Fruit fly (Drosophila melanogaster): ENCODE data around the gene CG46466.
A peak's percentile ranks its signal among the peaks of the same experiment; 100 is the strongest.

The CG46466 gene

dm6 chr4:696638-697037 lies 33.7 kb upstream of the CG46466 start (continued):
- TF ChIP-seq toy (GFP tag; IDR thresholded peaks at IDR 0.05) (no peak), Pdp1 (GFP tag; optimal IDR thresholded peaks at IDR 0.05) (peak; percentile 44 to 99), oc (tag; optimal IDR thresholded peaks at IDR 0.05) (no peak), CG8290 (GFP tag; optimal IDR thresholded peaks at IDR 0.05) (peak; percentile 60), CG8290 (tag; optimal IDR thresholded peaks at IDR 0.05) (peak in 1 of 2 experiments; percentile 79), CG1024 (GFP tag; IDR thresholded peaks at IDR 0.05) (peak; percentile 95), CG11085 (GFP tag; IDR thresholded peaks at IDR 0.05) (no peak), CG9609 (GFP tag; optimal IDR thresholded peaks at IDR 0.05) (peak; percentile 29), sob (GFP tag; IDR thresholded peaks at IDR 0.05) (no peak; the same call in 1 of the 2 replicates), ERR (GFP tag; optimal IDR thresholded peaks at IDR 0.05) (peak; percentile 33), CG15073 (GFP tag; optimal IDR thresholded peaks at IDR 0.05) (no peak), CG30020 (tag; optimal IDR thresholded peaks at IDR 0.05) (peak; percentile 98), HLHmδ (GFP tag; optimal IDR thresholded peaks at IDR 0.05) (no peak), CG10209 (GFP tag; optimal IDR thresholded peaks at IDR 0.05) (no peak), nmo (GFP tag; optimal IDR thresholded peaks at IDR 0.05) (no peak), Doc3 (GFP tag; IDR thresholded peaks at IDR 0.05; ENCODE audit: partially characterized antibody) (peak; percentile 92), CG15601 (tag; optimal IDR thresholded peaks at IDR 0.05) (no peak), CG10274 (GFP tag; optimal IDR thresholded peaks at IDR 0.05) (no peak), danr (GFP tag; IDR thresholded peaks at IDR 0.05) (no peak), CG1647 (GFP tag; optimal IDR thresholded peaks at IDR 0.05) (no peak), tgo (GFP tag; IDR thresholded peaks at IDR 0.05) (no peak; the same call in 2 of the 3 replicates), Atf6 (GFP tag; IDR thresholded peaks at IDR 0.05) (no peak; the same call in 1 of the 2 replicates), CG8388 (GFP tag; optimal IDR thresholded peaks at IDR 0.05) (peak; percentile 12), unpg (GFP tag; optimal IDR thresholded peaks at IDR 0.05) (peak; percentile 1), Ets65A (GFP tag) (no peak), az2 (GFP tag; optimal IDR thresholded peaks at IDR 0.05) (peak; percentile 13), zfh1 (GFP tag; IDR thresholded peaks at IDR 0.05) (no peak), CG13775 (GFP tag; optimal IDR thresholded peaks at IDR 0.05) (no peak), NFAT (GFP tag; IDR thresholded peaks at IDR 0.05) (no peak), Dref (GFP tag; IDR thresholded peaks at IDR 0.05) (no peak; the same call in 1 of the 2 replicates), cad (GFP tag; optimal IDR thresholded peaks at IDR 0.05) (peak; percentile 4), sens (GFP tag) (peak; percentile 87), sna (GFP tag; IDR thresholded peaks at IDR 0.05; ENCODE audit: partially characterized antibody) (no peak; the same call in 1 of the 2 replicates), NC2α (GFP tag; optimal IDR thresholded peaks at IDR 0.05) (no peak), CG8478 (optimal IDR thresholded peaks at IDR 0.05) (no peak), CG6654 (GFP tag; optimal IDR thresholded peaks at IDR 0.05) (no peak), Med (GFP tag) (peak; percentile 93), grn (GFP tag; optimal IDR thresholded peaks at IDR 0.05) (no peak), CG34224 (GFP tag; IDR thresholded peaks at IDR 0.05; ENCODE audit: partially characterized antibody) (peak; percentile 92), btn (GFP tag; optimal IDR thresholded peaks at IDR 0.05) (no peak), grau (tag; optimal IDR thresholded peaks at IDR 0.05) (peak; percentile 32), org-1 (GFP tag; optimal IDR thresholded peaks at IDR 0.05) (no peak), unc-4 (GFP tag; IDR thresholded peaks at IDR 0.05; ENCODE audit: partially characterized antibody) (no peak; the same call in 1 of the 2 replicates), hkb (optimal IDR thresholded peaks at IDR 0.05) (no peak), hkb (GFP tag; IDR thresholded peaks at IDR 0.05) (no peak; the same call in 1 of the 2 replicates), en (GFP tag; optimal IDR thresholded peaks at IDR 0.05) (no peak), CoRest (tag; optimal IDR thresholded peaks at IDR 0.05) (peak; percentile 51), tup (GFP tag; optimal IDR thresholded peaks at IDR 0.05) (no peak), CG2678 (tag; optimal IDR thresholded peaks at IDR 0.05) (no peak), pros (GFP tag; optimal IDR thresholded peaks at IDR 0.05) (no peak), CG12659 (GFP tag; optimal IDR thresholded peaks at IDR 0.05) (peak; percentile 79), wor (GFP tag; IDR thresholded peaks at IDR 0.05) (no peak)

All from whole organism, embryonic.